Worm (Caenorhabditis elegans) whole organism, mixed stage, embryonic: ENCODE measurements around the gene mboa-1.

Experiments used
- blmp-1 ChIP-seq: fragments of 150-350 bp; optimal IDR thresholded peaks from 2 replicates; lab custom pipeline; 2014; ENCODE audit warnings: missing biosample characterization, missing genetic modification characterization
- ces-1 ChIP-seq: fragments of 150-350 bp; optimal IDR thresholded peaks from 2 replicates; lab custom pipeline; 2014; ENCODE audit warnings: missing biosample characterization, missing genetic modification reagents, missing genetic modification characterization
- lsy-2 ChIP-seq: fragments of 150-350 bp; optimal IDR thresholded peaks from 2 replicates; lab custom pipeline; 2014; ENCODE audit warnings: missing biosample characterization, missing genetic modification characterization
- mep-1 ChIP-seq: fragments of 150-350 bp; optimal IDR thresholded peaks from 2 replicates; lab custom pipeline; 2017; ENCODE audit warnings: missing biosample characterization, missing genetic modification reagents, missing genetic modification characterization, inconsistent platforms
- nhr-237 ChIP-seq: fragments of 150-350 bp; optimal IDR thresholded peaks from 2 replicates; lab custom pipeline; 2014; ENCODE audit warnings: missing biosample characterization, missing genetic modification characterization
- nhr-76 ChIP-seq: sonication (generic microtip); optimal IDR thresholded peaks from 2 replicates; lab custom pipeline; 2017; ENCODE audit warnings: missing biosample characterization, missing genetic modification characterization
- pha-4 ChIP-seq: fragments of 150-350 bp; optimal IDR thresholded peaks from 2 replicates; lab custom pipeline; 2018; ENCODE audit warnings: missing biosample characterization, missing genetic modification reagents, missing genetic modification characterization
- sptf-1 ChIP-seq: sonication (generic microtip); optimal IDR thresholded peaks from 2 replicates; lab custom pipeline; 2017; ENCODE audit warnings: mild to moderate bottlenecking, missing genetic modification characterization, moderate library complexity, missing compliant biosample characterization
- unc-39 ChIP-seq: fragments of 150-350 bp; optimal IDR thresholded peaks from 2 replicates; lab custom pipeline; 2014; ENCODE audit warnings: missing biosample characterization, missing genetic modification characterization
- unc-62 ChIP-seq: fragments of 150-350 bp; optimal IDR thresholded peaks from 2 replicates; lab custom pipeline; 2014; ENCODE audit warnings: missing biosample characterization, missing genetic modification reagents, missing genetic modification characterization
- ztf-11 ChIP-seq: fragments of 150-350 bp; optimal IDR thresholded peaks from 2 replicates; lab custom pipeline; 2014; ENCODE audit warnings: missing biosample characterization, missing genetic modification characterization

DNA sequence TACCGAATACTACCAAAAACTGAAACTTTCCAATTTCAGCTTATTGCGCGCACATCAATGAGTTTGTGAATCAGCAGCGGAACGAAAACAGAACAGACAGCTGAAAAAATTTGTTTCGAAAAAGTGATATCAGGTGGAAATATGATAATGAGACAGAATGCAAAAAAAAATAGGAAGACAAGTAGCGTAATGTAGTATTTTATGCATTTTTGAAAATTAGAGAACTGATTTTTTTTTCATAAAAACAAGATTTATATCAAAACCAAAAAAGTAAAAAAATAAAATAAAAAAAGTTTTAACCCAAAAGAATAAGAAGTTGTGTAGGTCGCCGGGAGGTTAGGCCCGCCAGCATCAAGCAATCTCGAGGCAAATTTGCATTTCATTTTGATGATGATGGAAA lies 24.1 kb upstream of the mboa-1 start, which contains the start of gene C09G1.4:
- TF ChIP-seq blmp-1 (tag; lab: Kevin White, UChicago) (no peak), unc-39 (tag; lab: Kevin White, UChicago) (no peak), ztf-11 (tag; lab: Kevin White, UChicago) (no peak), nhr-76 (tag; lab: Kevin White, UChicago) (no peak), pha-4 (tag; lab: Kevin White, UChicago) (no peak), unc-62 (GFP tag; lab: Kevin White, UChicago) (no peak), lsy-2 (tag; lab: Kevin White, UChicago) (no peak), nhr-237 (no peak), sptf-1 (tag; lab: Kevin White, UChicago) (no peak), mep-1 (no peak), ces-1 (GFP tag; lab: Kevin White, UChicago) (no peak)
